Worm (Caenorhabditis elegans) whole organism, late embryonic: ENCODE results near the gene C18H9.6.

Experiments used
- C38D4.7 ChIP-seq: fragments of 200-800 bp; sonication (Bioruptor generic); optimal IDR thresholded peaks from 2 replicates; lab custom pipeline; 2018; ENCODE audit warnings: mild to moderate bottlenecking, missing genetic modification characterization, moderate library complexity, missing compliant biosample characterization
- ceh-19 ChIP-seq: fragments of 200-800 bp; sonication (Bioruptor generic); optimal IDR thresholded peaks from 2 replicates; lab custom pipeline; 2018; ENCODE audit warnings: mild to moderate bottlenecking, missing genetic modification characterization, missing compliant biosample characterization
- ceh-30 ChIP-seq: fragments of 150-350 bp; optimal IDR thresholded peaks from 2 replicates; lab custom pipeline; 2014; ENCODE audit warnings: missing biosample characterization, missing genetic modification characterization
- ceh-45 ChIP-seq: fragments of 200-800 bp; sonication (Bioruptor generic); IDR thresholded peaks from 2 replicates; pipeline ENCODE4 v1.3.6; 2022; ENCODE audit warnings: missing genetic modification reagents, missing genetic modification characterization, missing compliant biosample characterization
- ceh-48 ChIP-seq: sonication (generic microtip); optimal IDR thresholded peaks from 2 replicates; lab custom pipeline; 2016; ENCODE audit warnings: missing genetic modification characterization, inconsistent platforms, missing compliant biosample characterization
- ceh-6 ChIP-seq: fragments of 200-800 bp; sonication (Bioruptor generic); optimal IDR thresholded peaks from 2 replicates; lab custom pipeline; 2018; ENCODE audit warnings: mild to moderate bottlenecking, missing genetic modification characterization, missing compliant biosample characterization
- ets-4 ChIP-seq: sonication (generic microtip); optimal IDR thresholded peaks from 2 replicates; lab custom pipeline; 2016; ENCODE audit warnings: missing genetic modification characterization, missing compliant biosample characterization
- fax-1 ChIP-seq: sonication (generic microtip); optimal IDR thresholded peaks from 2 replicates; lab custom pipeline; 2016; ENCODE audit warnings: missing genotype, missing genetic modification characterization, missing compliant biosample characterization
- fkh-6 ChIP-seq: sonication (generic microtip); optimal IDR thresholded peaks from 2 replicates; lab custom pipeline; 2016; ENCODE audit warnings: missing genetic modification characterization, missing compliant biosample characterization
- gmeb-2 ChIP-seq: sonication (generic microtip); optimal IDR thresholded peaks from 2 replicates; lab custom pipeline; 2016; ENCODE audit warnings: missing genetic modification characterization, inconsistent platforms, missing compliant biosample characterization
- hlh-8 ChIP-seq: sonication (generic microtip); optimal IDR thresholded peaks from 2 replicates; lab custom pipeline; 2016; ENCODE audit warnings: missing genotype, missing genetic modification characterization, missing compliant biosample characterization
- pha-2 ChIP-seq: sonication (generic microtip); optimal IDR thresholded peaks from 2 replicates; lab custom pipeline; 2017; ENCODE audit warnings: mild to moderate bottlenecking, missing genetic modification characterization, missing compliant biosample characterization
- pha-4 ChIP-seq: fragments of 150-350 bp; optimal IDR thresholded peaks from 2 replicates; lab custom pipeline; 2018; ENCODE audit warnings: missing biosample characterization, missing genetic modification reagents, missing genetic modification characterization
- syd-9 ChIP-seq: sonication (generic microtip); optimal IDR thresholded peaks from 2 replicates; lab custom pipeline; 2016; ENCODE audit warnings: mild to moderate bottlenecking, missing genetic modification characterization, moderate library complexity, missing compliant biosample characterization
- ztf-16 ChIP-seq: sonication (generic microtip); optimal IDR thresholded peaks from 2 replicates; lab custom pipeline; 2017; ENCODE audit warnings: missing genetic modification characterization, missing compliant biosample characterization

C18H9.6 gene

DNA sequence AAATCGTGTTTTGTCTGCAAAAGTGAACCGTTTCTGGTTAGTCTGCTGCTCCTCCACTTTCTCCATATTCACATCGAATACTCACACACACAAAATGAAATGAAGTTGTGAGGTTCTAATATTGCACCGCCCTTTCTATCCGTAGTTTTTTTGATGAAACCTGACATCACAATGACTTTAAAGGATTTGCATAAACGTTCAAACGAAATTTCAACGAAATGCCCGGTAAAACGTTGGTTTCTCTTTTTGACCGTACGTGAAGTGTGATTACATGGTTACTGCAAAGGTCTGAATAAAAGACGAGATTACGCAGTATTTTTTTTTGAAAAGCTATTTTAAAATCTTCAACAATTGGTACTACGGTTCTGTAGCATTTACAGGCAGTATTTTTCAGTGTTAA, 47.1 kb downstream of the C18H9.6 start, which contains the start of gene T19D12.9:
Gene T19D12.9 (minus strand): TSS at position 101 of the 400 bp plus-strand sequence.
- no peak for TF ChIP-seq pha-2 (tag; lab: Kevin White, UChicago)
- TF ChIP-seq ceh-19 (GFP tag; lab: Kevin White, UChicago), result no peak

DNA sequence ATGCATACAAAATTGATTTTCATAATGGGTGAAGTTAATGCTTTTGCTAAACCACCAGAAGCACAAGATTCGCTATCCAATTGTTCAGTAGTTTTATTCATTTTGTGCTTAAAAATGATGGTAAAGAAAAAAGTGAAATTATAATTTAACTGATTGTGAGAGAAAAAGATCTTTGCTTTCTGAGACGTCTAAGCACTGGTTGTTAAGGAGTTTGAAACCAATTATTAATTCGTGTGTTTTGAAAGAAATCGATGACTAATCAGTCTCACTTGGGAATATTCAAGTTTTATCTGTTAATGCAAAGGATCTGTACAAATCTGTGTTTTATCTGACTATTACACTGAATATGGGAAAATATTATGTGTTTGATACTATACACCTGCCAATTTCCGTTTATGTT, 49.7 kb downstream of the C18H9.6 start, which contains the start of gene sra-26:
Gene sra-26 (minus strand): TSS at position 101 of the 400 bp plus-strand sequence.
- TF ChIP-seq fax-1, result no peak
- TF ChIP-seq ceh-30 (tag; lab: Kevin White, UChicago), result no peak
- no peak for TF ChIP-seq ceh-48 (tag; lab: Kevin White, UChicago)
- TF ChIP-seq pha-4 (tag; lab: Kevin White, UChicago), result no peak
- TF ChIP-seq fkh-6 (tag; lab: Kevin White, UChicago), result no peak
- TF ChIP-seq syd-9, result no peak
- no peak for TF ChIP-seq hlh-8
- no peak for TF ChIP-seq ceh-6 (GFP tag; lab: Kevin White, UChicago)
- TF ChIP-seq ztf-16 (tag; lab: Kevin White, UChicago), result no peak
- no peak for TF ChIP-seq ceh-45 (GFP tag; lab: Robert Waterston, UW)
- no peak for TF ChIP-seq ets-4 (tag; lab: Kevin White, UChicago)
- no peak for TF ChIP-seq gmeb-2
- TF ChIP-seq C38D4.7, result no peak
